Worm (Caenorhabditis elegans): ENCODE data around the gene pas-2.
A peak's percentile ranks its signal among the peaks of the same experiment; 100 is the strongest.

The pas-2 gene

DNA sequence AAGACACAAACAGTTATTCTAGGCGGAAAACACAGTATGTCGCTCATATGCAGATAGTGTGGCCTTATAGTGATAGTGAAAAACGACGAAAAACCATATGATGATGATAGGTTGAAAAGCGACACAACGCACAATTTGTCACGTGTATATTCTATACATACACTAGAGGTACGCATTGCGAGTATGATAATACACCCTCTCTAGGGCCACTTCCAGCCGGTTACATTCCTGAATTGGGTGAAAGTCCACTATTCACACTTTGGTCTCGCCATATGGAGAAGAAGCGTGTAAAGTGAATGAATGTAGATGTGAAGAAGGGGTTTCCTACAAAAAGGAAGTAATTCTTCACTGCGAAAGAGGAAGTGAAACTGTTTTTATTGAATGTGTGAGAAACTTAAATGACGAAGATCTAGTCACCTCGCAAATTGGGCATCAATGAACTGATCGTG is 40.7 kb upstream of the pas-2 start (continued):
- TF ChIP-seq dmd-9 (GFP tag; IDR thresholded peaks at IDR 0.05): no peak
- TF ChIP-seq zip-11 (GFP tag; IDR thresholded peaks at IDR 0.05): no peak
- peak in 1 of 2 experiments; percentile 10 for TF ChIP-seq hif-1 (tag; optimal IDR thresholded peaks at IDR 0.05)
- TF ChIP-seq egl-27 (tag; optimal IDR thresholded peaks at IDR 0.05): no peak
- TF ChIP-seq php-3 (GFP tag; IDR thresholded peaks at IDR 0.05): 0 out of 2 replicates have a peak, but pooled peaks have one; percentile 6
- TF ChIP-seq nhr-76 (tag; optimal IDR thresholded peaks at IDR 0.05): no peak
- no peak for TF ChIP-seq daf-19 (GFP tag; conservative IDR thresholded peaks at IDR 0.05)
- no peak for TF ChIP-seq snpc-1.2 (GFP tag; IDR thresholded peaks at IDR 0.05)
- TF ChIP-seq ztf-11 (tag; optimal IDR thresholded peaks at IDR 0.05): no peak
- no peak for TF ChIP-seq madf-5 (GFP tag; IDR thresholded peaks at IDR 0.05)
- no peak for TF ChIP-seq unc-130 (GFP tag; optimal IDR thresholded peaks at IDR 0.05)
- no peak for TF ChIP-seq Y5F2A.4 (GFP tag; optimal IDR thresholded peaks at IDR 0.05)
- peak; percentile 30; the same call in 1 of the 2 replicates for TF ChIP-seq ceh-20 (GFP tag; IDR thresholded peaks at IDR 0.05)
- TF ChIP-seq F26F4.8 (GFP tag; conservative IDR thresholded peaks at IDR 0.05): no peak
- no peak for TF ChIP-seq F37D6.2 (tag; optimal IDR thresholded peaks at IDR 0.05)
- peak; percentile 2 for TF ChIP-seq T20F7.1 (GFP tag; optimal IDR thresholded peaks at IDR 0.05)
- no peak for TF ChIP-seq F44E2.7 (GFP tag; IDR thresholded peaks at IDR 0.05)
- TF ChIP-seq nhr-237 (tag; optimal IDR thresholded peaks at IDR 0.05): no peak
- TF ChIP-seq mxl-3 (GFP tag; optimal IDR thresholded peaks at IDR 0.05): peak; percentile 75
- TF ChIP-seq duxl-1 (tag; optimal IDR thresholded peaks at IDR 0.05; ENCODE audit: poor library complexity): no peak
- no peak for TF ChIP-seq ces-1 (GFP tag; optimal IDR thresholded peaks at IDR 0.05)
- peak; percentile 87 for TF ChIP-seq dmd-6 (GFP tag; IDR thresholded peaks at IDR 0.05)
- TF ChIP-seq hmg-1.1 (GFP tag; IDR thresholded peaks at IDR 0.05): 0 out of 2 replicates have a peak, but pooled peaks have one; percentile 21

DNA sequence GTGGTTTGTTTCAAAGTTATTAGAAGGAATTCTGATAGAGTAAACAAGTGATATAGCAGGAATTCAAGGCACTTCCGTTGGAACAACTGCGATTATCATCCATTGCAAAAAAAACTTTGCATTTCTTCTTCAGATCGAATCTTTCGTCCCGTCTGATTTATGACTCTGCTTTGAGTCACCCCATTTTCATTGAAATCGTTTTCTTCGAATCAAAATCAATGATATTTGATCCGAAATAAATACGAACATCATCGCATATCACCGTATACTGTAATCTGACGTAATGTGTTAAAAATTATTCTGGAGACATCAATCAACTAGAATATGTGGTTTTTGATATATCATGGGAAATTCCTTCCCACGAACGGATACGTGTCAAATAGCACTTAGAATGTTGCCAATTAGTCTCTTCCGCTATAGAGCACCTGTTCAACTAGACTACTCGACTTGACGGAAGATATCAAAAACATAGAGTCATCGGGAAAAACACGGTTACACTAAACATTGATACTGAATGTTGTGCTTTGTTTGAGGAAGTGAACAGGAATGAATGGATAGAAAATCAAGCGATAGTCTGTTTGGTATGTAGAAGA is 39.2 kb upstream of the pas-2 start:
- TF ChIP-seq daf-16 (GFP tag; optimal IDR thresholded peaks at IDR 0.05): peak in 1 of 2 experiments; percentile 45
- no peak for TF ChIP-seq daf-16 (tag; optimal IDR thresholded peaks at IDR 0.05)
- TF ChIP-seq lin-13 (GFP tag; optimal IDR thresholded peaks at IDR 0.05): no peak
- TF ChIP-seq nhr-11 (tag; optimal IDR thresholded peaks at IDR 0.05): peak; percentile 89
- TF ChIP-seq nhr-28 (tag; optimal IDR thresholded peaks at IDR 0.05): peak; percentile 87
- no peak for TF ChIP-seq ZK546.5 (tag; optimal IDR thresholded peaks at IDR 0.05)
- TF ChIP-seq lsy-2 (tag; optimal IDR thresholded peaks at IDR 0.05): peak in 1 of 2 experiments; percentile 1
- peak; percentile 5 for TF ChIP-seq hlh-11 (tag; optimal IDR thresholded peaks at IDR 0.05)
- peak in 1 of 2 experiments; percentile 88 for TF ChIP-seq unc-62 (GFP tag; optimal IDR thresholded peaks at IDR 0.05 in 1 of 2)
- TF ChIP-seq unc-62 (tag; optimal IDR thresholded peaks at IDR 0.05): no peak
- TF ChIP-seq mdl-1 (tag; optimal IDR thresholded peaks at IDR 0.05): peak in 1 of 2 experiments; percentile 1
- peak; percentile 59 for TF ChIP-seq aha-1 (tag)
- peak in 1 of 2 experiments; percentile 56 for TF ChIP-seq hif-1 (tag; optimal IDR thresholded peaks at IDR 0.05)
- no peak for TF ChIP-seq attf-4 (tag; optimal IDR thresholded peaks at IDR 0.05)

DNA sequence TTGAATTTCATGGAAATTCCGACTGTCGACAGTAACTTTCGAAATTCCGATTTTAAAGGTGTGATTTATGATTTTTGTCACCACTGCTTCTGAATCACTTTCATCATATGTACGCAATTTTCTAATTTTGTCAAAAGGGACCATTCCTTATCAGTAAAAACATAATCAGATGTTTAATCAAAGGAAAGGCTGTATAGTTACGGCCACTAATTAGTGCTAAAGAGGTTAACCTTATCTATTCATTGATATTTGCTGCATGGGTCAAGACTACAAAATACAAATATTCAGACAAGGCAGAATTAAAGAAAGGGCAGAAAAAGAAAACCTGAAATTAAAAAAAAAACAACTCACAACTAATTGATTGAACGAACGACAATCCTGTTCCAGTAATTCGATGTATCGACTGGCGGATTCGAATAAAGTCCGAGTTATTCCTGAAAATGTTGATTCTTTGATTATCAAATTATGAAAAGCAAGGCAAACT is 38.1 kb upstream of the pas-2 start, which contains the start of gene T28B11.1:
TSS of gene T28B11.1 (minus strand) at position 434 of the 484 bp plus-strand sequence.
- TF ChIP-seq F10B5.3 (tag; optimal IDR thresholded peaks at IDR 0.05) (no peak), pqm-1 (tag; optimal IDR thresholded peaks at IDR 0.05) (peak; percentile 61), nhr-28 (tag; optimal IDR thresholded peaks at IDR 0.05) (peak; percentile 58), madf-9 (GFP tag; conservative IDR thresholded peaks at IDR 0.05) (no peak), ztf-7 (tag; optimal IDR thresholded peaks at IDR 0.05) (peak; percentile 27), pha-4 (GFP tag; IDR thresholded peaks at IDR 0.05) (no peak), pha-4 (tag; optimal IDR thresholded peaks at IDR 0.05) (no peak), dve-1 (tag; optimal IDR thresholded peaks at IDR 0.05; ENCODE audit: insufficient read depth) (peak; percentile 48)

All from whole organism, L4 larva.